Worm (Caenorhabditis elegans) whole organism, young adult: ENCODE measurements around the gene F19H6.5.

Experiments
- him-1 ChIP-seq: sonication (generic microtip); optimal IDR thresholded peaks from 2 replicates; lab custom pipeline; 2016; ENCODE audit warnings: missing genotype, missing genetic modification reagents, missing genetic modification characterization, missing compliant biosample characterization
- mel-28 ChIP-seq: sonication (generic microtip); optimal IDR thresholded peaks from 2 replicates; lab custom pipeline; 2016; ENCODE audit warnings: borderline replicate concordance, mild to moderate bottlenecking, missing genetic modification characterization, missing compliant biosample characterization
- mes-4 ChIP-seq: sonication (generic microtip); optimal IDR thresholded peaks from 2 replicates; lab custom pipeline; 2016; ENCODE audit warnings: missing genotype, missing genetic modification characterization, missing compliant biosample characterization

- TF ChIP-seq him-1: no peak
- no peak for TF ChIP-seq mel-28
- no peak for TF ChIP-seq mes-4 (tag; lab: Kevin White, UChicago)
Observed at ce11 chrX:12378293-12378692, 13.6 kb upstream of the F19H6.5 start, which contains the start of gene glb-13.
